Worm (Caenorhabditis elegans): ENCODE data around the gene K12H6.5.

DNA sequence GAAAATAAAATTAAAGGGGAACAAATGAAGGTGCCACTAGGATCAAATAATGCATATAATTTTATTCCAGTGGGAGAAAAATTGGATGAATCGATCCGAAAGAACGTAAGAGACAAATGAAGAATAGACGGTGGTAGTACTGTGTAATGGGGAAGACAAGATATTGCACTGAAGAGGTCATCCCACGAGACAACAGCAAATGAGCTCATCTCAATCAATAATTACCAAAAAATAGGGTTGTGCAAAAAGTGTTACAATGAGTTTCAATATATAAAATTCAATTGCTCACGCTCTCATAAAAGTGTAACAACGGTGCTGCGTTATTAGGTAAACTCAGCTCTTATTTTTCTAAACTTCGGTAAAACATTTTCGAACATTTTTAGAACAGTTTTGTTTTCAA is 10.9 kb upstream of the K12H6.5 start, which contains the start of gene K12H6.7:
- TF ChIP-seq ZK546.5 (tag; optimal IDR thresholded peaks at IDR 0.05), result no peak
- TF ChIP-seq fos-1 (tag; optimal IDR thresholded peaks at IDR 0.05), result no peak
- no peak for TF ChIP-seq dmd-4 (tag; optimal IDR thresholded peaks at IDR 0.05)
- no peak for TF ChIP-seq unc-62 (GFP tag; optimal IDR thresholded peaks at IDR 0.05)
- TF ChIP-seq lin-39 (tag; optimal IDR thresholded peaks at IDR 0.05), result no peak
- TF ChIP-seq snpc-4 (tag; optimal IDR thresholded peaks at IDR 0.05), result no peak
- no peak for TF ChIP-seq ztf-4 (tag; optimal IDR thresholded peaks at IDR 0.05)
- no peak for TF ChIP-seq aly-2 (tag; optimal IDR thresholded peaks at IDR 0.05)
- TF ChIP-seq nhr-6 (tag; optimal IDR thresholded peaks at IDR 0.05), result no peak
- no peak for TF ChIP-seq nhr-12 (tag; optimal IDR thresholded peaks at IDR 0.05)

Measured in whole organism, L2 larva.